Worm (Caenorhabditis elegans) whole organism, late embryonic: ENCODE data around the gene lgl-1.

Experiments
- C08G9.2 ChIP-seq: sonication (generic microtip); optimal IDR thresholded peaks from 2 replicates; lab custom pipeline; 2016; ENCODE audit warnings: mild to moderate bottlenecking, missing genetic modification characterization, moderate library complexity, missing compliant biosample characterization
- F13H6.1 ChIP-seq: sonication (generic microtip); optimal IDR thresholded peaks from 2 replicates; lab custom pipeline; 2016; ENCODE audit warnings: missing genetic modification characterization, missing compliant biosample characterization
- K02D7.2 ChIP-seq: sonication (generic microtip); optimal IDR thresholded peaks from 2 replicates; lab custom pipeline; 2017; ENCODE audit warnings: mild to moderate bottlenecking, missing genetic modification characterization, missing compliant biosample characterization
- ahr-1 ChIP-seq: sonication (generic microtip); optimal IDR thresholded peaks from 2 replicates; lab custom pipeline; 2016; ENCODE audit warnings: missing genetic modification characterization, missing compliant biosample characterization
- ceh-14 ChIP-seq: sonication (generic microtip); optimal IDR thresholded peaks from 2 replicates; lab custom pipeline; 2016; ENCODE audit warnings: missing genotype, missing genetic modification characterization, missing compliant biosample characterization
- ceh-18 ChIP-seq: sonication (generic microtip); optimal IDR thresholded peaks from 2 replicates; lab custom pipeline; 2016; ENCODE audit warnings: missing genetic modification characterization, missing compliant biosample characterization
- ceh-2 ChIP-seq: sonication (generic microtip); optimal IDR thresholded peaks from 2 replicates; lab custom pipeline; 2016; ENCODE audit warnings: missing genotype, missing genetic modification characterization, missing compliant biosample characterization
- ceh-30 ChIP-seq: fragments of 150-350 bp; optimal IDR thresholded peaks from 2 replicates; lab custom pipeline; 2014; ENCODE audit warnings: missing biosample characterization, missing genetic modification characterization
- ceh-31 ChIP-seq: sonication (generic microtip); optimal IDR thresholded peaks from 2 replicates; lab custom pipeline; 2016; ENCODE audit warnings: missing genetic modification characterization, missing compliant biosample characterization
- ceh-34 ChIP-seq: sonication (generic microtip); optimal IDR thresholded peaks from 2 replicates; lab custom pipeline; 2016; ENCODE audit warnings: mild to moderate bottlenecking, missing genetic modification characterization, missing compliant biosample characterization
- ceh-45 ChIP-seq: fragments of 200-800 bp; sonication (Bioruptor generic); IDR thresholded peaks from 2 replicates; pipeline ENCODE4 v1.3.6; 2022; ENCODE audit warnings: missing genetic modification reagents, missing genetic modification characterization, missing compliant biosample characterization
- ceh-48 ChIP-seq: sonication (generic microtip); optimal IDR thresholded peaks from 2 replicates; lab custom pipeline; 2016; ENCODE audit warnings: missing genetic modification characterization, inconsistent platforms, missing compliant biosample characterization
- dmd-4 ChIP-seq: sonication (generic microtip); optimal IDR thresholded peaks from 2 replicates; lab custom pipeline; 2016; ENCODE audit warnings: borderline replicate concordance, missing genetic modification characterization, missing compliant biosample characterization
- elt-2 ChIP-seq: sonication (generic microtip); optimal IDR thresholded peaks from 2 replicates; lab custom pipeline; 2016; ENCODE audit warnings: missing genetic modification reagents, missing genetic modification characterization, missing compliant biosample characterization
- elt-4 ChIP-seq: sonication (generic microtip); optimal IDR thresholded peaks from 2 replicates; lab custom pipeline; 2016; ENCODE audit warnings: missing genetic modification characterization, missing compliant biosample characterization
- ets-4 ChIP-seq: sonication (generic microtip); optimal IDR thresholded peaks from 2 replicates; lab custom pipeline; 2016; ENCODE audit warnings: missing genetic modification characterization, missing compliant biosample characterization
- eyg-1 ChIP-seq: sonication (generic microtip); optimal IDR thresholded peaks from 2 replicates; lab custom pipeline; 2016; ENCODE audit warnings: missing genotype, missing genetic modification characterization, missing compliant biosample characterization
- fkh-6 ChIP-seq: sonication (generic microtip); optimal IDR thresholded peaks from 2 replicates; lab custom pipeline; 2016; ENCODE audit warnings: missing genetic modification characterization, missing compliant biosample characterization
- hlh-15 ChIP-seq: sonication (generic microtip); optimal IDR thresholded peaks from 2 replicates; lab custom pipeline; 2016; ENCODE audit warnings: missing genetic modification characterization, missing compliant biosample characterization
- hlh-30 ChIP-seq: sonication (generic microtip); optimal IDR thresholded peaks from 2 replicates; lab custom pipeline; 2017; ENCODE audit warnings: antibody characterized with exemption, missing genetic modification characterization, missing compliant biosample characterization; ENCODE audit not compliant: insufficient read depth
- hlh-6 ChIP-seq: sonication (generic microtip); optimal IDR thresholded peaks from 2 replicates; lab custom pipeline; 2016; ENCODE audit warnings: missing genotype, missing genetic modification characterization, missing compliant biosample characterization
- lim-6 ChIP-seq: sonication (generic microtip); optimal IDR thresholded peaks from 2 replicates; lab custom pipeline; 2016; ENCODE audit warnings: missing genetic modification characterization, missing compliant biosample characterization
- lin-11 ChIP-seq: fragments of 200-800 bp; sonication (Bioruptor generic); optimal IDR thresholded peaks from 2 replicates; lab custom pipeline; 2018; ENCODE audit warnings: mild to moderate bottlenecking, missing genetic modification characterization, missing compliant biosample characterization
- madf-2 ChIP-seq: sonication (generic microtip); optimal IDR thresholded peaks from 2 replicates; lab custom pipeline; 2017; ENCODE audit warnings: missing genetic modification characterization, missing compliant biosample characterization
- nhr-11 ChIP-seq: fragments of 150-350 bp; optimal IDR thresholded peaks from 2 replicates; lab custom pipeline; 2014; ENCODE audit warnings: missing biosample characterization, missing genetic modification characterization
- nhr-232 ChIP-seq: sonication (generic microtip); optimal IDR thresholded peaks from 2 replicates; lab custom pipeline; 2016; ENCODE audit warnings: missing genetic modification characterization, missing compliant biosample characterization
- odd-2 ChIP-seq: sonication (generic microtip); optimal IDR thresholded peaks from 2 replicates; lab custom pipeline; 2017; ENCODE audit warnings: antibody characterized with exemption, mild to moderate bottlenecking, missing genetic modification characterization, missing compliant biosample characterization
- pag-3 ChIP-seq: sonication (generic microtip); optimal IDR thresholded peaks from 2 replicates; lab custom pipeline; 2016; ENCODE audit warnings: missing compliant biosample characterization, missing genetic modification characterization, borderline replicate concordance
- pat-9 ChIP-seq: fragments of 200-800 bp; sonication (Bioruptor generic); optimal IDR thresholded peaks from 2 replicates; lab custom pipeline; 2018; ENCODE audit warnings: mild to moderate bottlenecking, missing genetic modification characterization, moderate library complexity, missing compliant biosample characterization
- pax-1 ChIP-seq: fragments of 150-350 bp; optimal IDR thresholded peaks from 2 replicates; lab custom pipeline; 2014; ENCODE audit warnings: missing biosample characterization, missing genetic modification characterization
- pqm-1 ChIP-seq: sonication (generic microtip); optimal IDR thresholded peaks from 2 replicates; lab custom pipeline; 2016; ENCODE audit warnings: missing genetic modification characterization, missing compliant biosample characterization
- pros-1 ChIP-seq: fragments of 150-350 bp; optimal IDR thresholded peaks from 2 replicates; lab custom pipeline; 2014; ENCODE audit warnings: missing biosample characterization, missing genetic modification reagents, missing genetic modification characterization
- ref-2 ChIP-seq: sonication (generic microtip); optimal IDR thresholded peaks from 2 replicates; lab custom pipeline; 2016; ENCODE audit warnings: missing genetic modification characterization, missing compliant biosample characterization
- sdc-2 ChIP-seq: sonication (generic microtip); optimal IDR thresholded peaks from 2 replicates; lab custom pipeline; 2016; ENCODE audit warnings: missing genotype, missing genetic modification characterization, missing compliant biosample characterization
- syd-9 ChIP-seq: sonication (generic microtip); optimal IDR thresholded peaks from 2 replicates; lab custom pipeline; 2016; ENCODE audit warnings: mild to moderate bottlenecking, missing genetic modification characterization, moderate library complexity, missing compliant biosample characterization
- tbx-7 ChIP-seq: sonication (generic microtip); optimal IDR thresholded peaks from 2 replicates; lab custom pipeline; 2016; ENCODE audit warnings: missing genotype, missing genetic modification characterization, missing compliant biosample characterization
- unc-42 ChIP-seq: sonication (generic microtip); optimal IDR thresholded peaks from 2 replicates; lab custom pipeline; 2016; ENCODE audit warnings: missing genotype, missing genetic modification characterization, missing compliant biosample characterization
- unc-55 ChIP-seq: sonication (generic microtip); optimal IDR thresholded peaks from 2 replicates; lab custom pipeline; 2017; ENCODE audit warnings: missing biosample characterization, missing genetic modification reagents, missing genetic modification characterization
- unc-86 ChIP-seq: sonication (generic microtip); optimal IDR thresholded peaks from 2 replicates; lab custom pipeline; 2016; ENCODE audit warnings: missing genetic modification characterization, missing compliant biosample characterization
- zip-5 ChIP-seq: sonication (generic microtip); optimal IDR thresholded peaks from 2 replicates; lab custom pipeline; 2016; ENCODE audit warnings: missing genetic modification characterization, missing compliant biosample characterization
- ztf-16 ChIP-seq: sonication (generic microtip); optimal IDR thresholded peaks from 2 replicates; lab custom pipeline; 2017; ENCODE audit warnings: missing genetic modification characterization, missing compliant biosample characterization

The lgl-1 gene

ce11 chrX:857658-858057 is 13.2 kb downstream of the lgl-1 start:
- TF ChIP-seq ceh-2 (tag; lab: Kevin White, UChicago) (peak; percentile 14), hlh-30 (tag; lab: Kevin White, UChicago) (no peak), ahr-1 (tag; lab: Kevin White, UChicago) (no peak), ref-2 (tag; lab: Kevin White, UChicago) (peak; percentile 32), ceh-34 (tag; lab: Kevin White, UChicago) (peak; percentile 55)

ce11 chrX:853604-854003 is 17.3 kb downstream of the lgl-1 start:
- TF ChIP-seq elt-2 (tag; lab: Kevin White, UChicago): no peak
- TF ChIP-seq lin-11: no peak
- TF ChIP-seq sdc-2: no peak
- TF ChIP-seq fkh-6: no peak
- TF ChIP-seq zip-5 (tag; lab: Kevin White, UChicago): no peak
- no peak for TF ChIP-seq syd-9
- no peak for TF ChIP-seq ztf-16
- TF ChIP-seq ceh-18 (tag; lab: Kevin White, UChicago): no peak

ce11 chrX:852739-853268 is 18.1 kb downstream of the lgl-1 start:
- TF ChIP-seq ceh-31 (tag; lab: Kevin White, UChicago): peak; percentile 84
- peak; percentile 42 for TF ChIP-seq sdc-2
- TF ChIP-seq zip-5 (tag; lab: Kevin White, UChicago): no peak

ce11 chrX:851421-851820 is 19.5 kb downstream of the lgl-1 start, which contains the start of gene igcm-1:
TSS of gene igcm-1 (minus strand) at chrX:851521.
- TF ChIP-seq ref-2 (tag; lab: Kevin White, UChicago) (no peak), hlh-6 (tag; lab: Kevin White, UChicago) (no peak), K02D7.2 (tag; lab: Kevin White, UChicago) (no peak), odd-2 (tag; lab: Kevin White, UChicago) (no peak), pag-3 (tag; lab: Kevin White, UChicago) (no peak), unc-42 (no peak), unc-86 (tag; lab: Kevin White, UChicago) (no peak), nhr-232 (tag; lab: Kevin White, UChicago) (no peak), nhr-11 (no peak), ceh-14 (tag; lab: Kevin White, UChicago) (no peak), pros-1 (no peak), tbx-7 (no peak), ahr-1 (tag; lab: Kevin White, UChicago) (no peak), ets-4 (tag; lab: Kevin White, UChicago) (no peak), ceh-30 (tag; lab: Kevin White, UChicago) (no peak), ceh-2 (tag; lab: Kevin White, UChicago) (no peak), sdc-2 (no peak)

- TF ChIP-seq hlh-15: no peak
These were observed 25.4 kb downstream of the lgl-1 start for ce11 chrX:845443-845842.

ce11 chrX:844649-845048 is 26.2 kb downstream of the lgl-1 start:
- TF ChIP-seq sdc-2 (peak; percentile 23), ceh-18 (tag; lab: Kevin White, UChicago) (peak; percentile 31), ceh-30 (tag; lab: Kevin White, UChicago) (no peak), syd-9 (no peak), unc-42 (peak; percentile 59), ceh-31 (tag; lab: Kevin White, UChicago) (peak; percentile 6), pax-1 (tag; lab: Kevin White, UChicago) (no peak)

ce11 chrX:841393-841792 is 29.5 kb downstream of the lgl-1 start, which contains the start of gene F39H12.3:
TSS of gene F39H12.3 (minus strand) at chrX:841493.
- no peak for TF ChIP-seq ets-4 (tag; lab: Kevin White, UChicago)
- TF ChIP-seq dmd-4 (tag; lab: Kevin White, UChicago): no peak
- TF ChIP-seq lim-6: no peak
- TF ChIP-seq F13H6.1 (tag; lab: Kevin White, UChicago): no peak
- TF ChIP-seq C08G9.2 (tag; lab: Kevin White, UChicago): no peak
- TF ChIP-seq ceh-45 (GFP tag; lab: Robert Waterston, UW): no peak
- TF ChIP-seq lin-11: no peak
- TF ChIP-seq nhr-11: no peak
- no peak for TF ChIP-seq pat-9
- no peak for TF ChIP-seq pqm-1 (tag; lab: Kevin White, UChicago)
- no peak for TF ChIP-seq ceh-30 (tag; lab: Kevin White, UChicago)
- no peak for TF ChIP-seq ceh-48 (tag; lab: Kevin White, UChicago)
- TF ChIP-seq eyg-1 (tag; lab: Kevin White, UChicago): no peak
- TF ChIP-seq elt-4 (tag; lab: Kevin White, UChicago): no peak
- no peak for TF ChIP-seq hlh-15
- TF ChIP-seq madf-2 (tag; lab: Kevin White, UChicago): no peak
- no peak for TF ChIP-seq unc-55 (GFP tag; lab: Kevin White, UChicago)
- TF ChIP-seq hlh-6 (tag; lab: Kevin White, UChicago): no peak
- TF ChIP-seq ceh-34 (tag; lab: Kevin White, UChicago): no peak
- no peak for TF ChIP-seq pros-1
- TF ChIP-seq, all 69 proteins: peak for 0
